Fruit fly (Drosophila melanogaster): ENCODE results near the gene SNF4Agamma.

SNF4Agamma gene

dm6 chr3R:21161620-21162029 lies 21.1 kb downstream of the SNF4Agamma start (continued):
- TF ChIP-seq pros (GFP tag; optimal IDR thresholded peaks at IDR 0.05) = no peak
- TF ChIP-seq gt (GFP tag; IDR thresholded peaks at IDR 0.05) = no peak
- no peak for TF ChIP-seq btn (GFP tag; optimal IDR thresholded peaks at IDR 0.05)
- no peak for TF ChIP-seq tgo (GFP tag; IDR thresholded peaks at IDR 0.05)
- TF ChIP-seq bigmax (GFP tag; optimal IDR thresholded peaks at IDR 0.05) = no peak
- TF ChIP-seq NC2β (GFP tag; optimal IDR thresholded peaks at IDR 0.05) = no peak
- no peak for TF ChIP-seq Rx (GFP tag; IDR thresholded peaks at IDR 0.05)
- peak; percentile 52 for TF ChIP-seq CG17328 (GFP tag; IDR thresholded peaks at IDR 0.05)
- TF ChIP-seq sens-2 (GFP tag; IDR thresholded peaks at IDR 0.05) = no peak
- no peak for TF ChIP-seq bowl (GFP tag; IDR thresholded peaks at IDR 0.05)
- peak; percentile 5 for TF ChIP-seq dm (GFP tag; optimal IDR thresholded peaks at IDR 0.05)
- TF ChIP-seq CG6683 (GFP tag; optimal IDR thresholded peaks at IDR 0.05) = no peak
- TF ChIP-seq zen (tag; optimal IDR thresholded peaks at IDR 0.05) = no peak
- TF ChIP-seq CG3065 (GFP tag; optimal IDR thresholded peaks at IDR 0.05) = no peak
- peak; percentile 53 for TF ChIP-seq CG18619 (GFP tag; optimal IDR thresholded peaks at IDR 0.05)
- TF ChIP-seq CG13424 (tag; optimal IDR thresholded peaks at IDR 0.05) = peak; percentile 16
- TF ChIP-seq D19B (GFP tag; optimal IDR thresholded peaks at IDR 0.05) = no peak
- TF ChIP-seq Usf (GFP tag; optimal IDR thresholded peaks at IDR 0.05) = no peak
- peak in 1 of 2 experiments; percentile 33 for TF ChIP-seq eve (GFP tag; optimal IDR thresholded peaks at IDR 0.05)
- TF ChIP-seq H15 (GFP tag; IDR thresholded peaks at IDR 0.05) = 0 out of 3 replicates have a peak, but pooled peaks have one; percentile 7
- no peak for TF ChIP-seq en (GFP tag; optimal IDR thresholded peaks at IDR 0.05)
- no peak for TF ChIP-seq trem (tag; optimal IDR thresholded peaks at IDR 0.05)
- TF ChIP-seq CG10959 (GFP tag; IDR thresholded peaks at IDR 0.05) = no peak
- no peak for TF ChIP-seq Hmx (GFP tag; optimal IDR thresholded peaks at IDR 0.05)
- TF ChIP-seq PHDP (tag; optimal IDR thresholded peaks at IDR 0.05) = peak; percentile 67
- TF ChIP-seq trh (GFP tag; optimal IDR thresholded peaks at IDR 0.05) = no peak
- TF ChIP-seq Adf1 (GFP tag; IDR thresholded peaks at IDR 0.05) = peak; percentile 40
- peak; percentile 71 for TF ChIP-seq lilli (GFP tag; optimal IDR thresholded peaks at IDR 0.05)
- no peak for TF ChIP-seq br (optimal IDR thresholded peaks at IDR 0.05)
- TF ChIP-seq CG2120 (GFP tag; optimal IDR thresholded peaks at IDR 0.05) = peak; percentile 79
- peak; percentile 27 for TF ChIP-seq CG15514 (GFP tag; optimal IDR thresholded peaks at IDR 0.05)
- no peak for TF ChIP-seq CG14860 (GFP tag; IDR thresholded peaks at IDR 0.05; ENCODE audit: partially characterized antibody)
- peak; percentile 50 for TF ChIP-seq CG9609 (GFP tag; optimal IDR thresholded peaks at IDR 0.05)
- TF ChIP-seq ci (GFP tag; IDR thresholded peaks at IDR 0.05) = no peak
- TF ChIP-seq Atf-2 (GFP tag; optimal IDR thresholded peaks at IDR 0.05) = no peak
- no peak for TF ChIP-seq BEAF-32 (GFP tag; optimal IDR thresholded peaks at IDR 0.05)
- peak; percentile 47 for TF ChIP-seq CG9932 (GFP tag; IDR thresholded peaks at IDR 0.05)
- no peak for TF ChIP-seq C15 (GFP tag; IDR thresholded peaks at IDR 0.05)
- no peak for TF ChIP-seq oc (tag; optimal IDR thresholded peaks at IDR 0.05)
- no peak for TF ChIP-seq CG2202 (tag; optimal IDR thresholded peaks at IDR 0.05)
- peak; percentile 33 for TF ChIP-seq NfI (GFP tag; optimal IDR thresholded peaks at IDR 0.05)
- TF ChIP-seq Aef1 (GFP tag; IDR thresholded peaks at IDR 0.05) = peak; percentile 32; the same call in 2 of the 3 replicates
- no peak for TF ChIP-seq gcm2 (GFP tag; optimal IDR thresholded peaks at IDR 0.05)
- TF ChIP-seq Drgx (GFP tag; IDR thresholded peaks at IDR 0.05) = no peak
- TF ChIP-seq CG8281 (tag; optimal IDR thresholded peaks at IDR 0.05) = no peak
- TF ChIP-seq Doc3 (GFP tag; IDR thresholded peaks at IDR 0.05; ENCODE audit: partially characterized antibody) = no peak
- no peak for TF ChIP-seq zfh1 (GFP tag; IDR thresholded peaks at IDR 0.05)
- no peak for TF ChIP-seq run (tag; optimal IDR thresholded peaks at IDR 0.05)
- TF ChIP-seq CG7928 (GFP tag; optimal IDR thresholded peaks at IDR 0.05) = no peak
- peak; percentile 36 for TF ChIP-seq tup (GFP tag; optimal IDR thresholded peaks at IDR 0.05)
- no peak for TF ChIP-seq Meics (GFP tag; optimal IDR thresholded peaks at IDR 0.05)
- no peak for TF ChIP-seq ATbp (GFP tag; optimal IDR thresholded peaks at IDR 0.05)
- TF ChIP-seq NK7.1 (GFP tag; optimal IDR thresholded peaks at IDR 0.05) = peak; percentile 32
